Worm (Caenorhabditis elegans): ENCODE results near the gene T25D10.4.

T25D10.4 gene

DNA sequence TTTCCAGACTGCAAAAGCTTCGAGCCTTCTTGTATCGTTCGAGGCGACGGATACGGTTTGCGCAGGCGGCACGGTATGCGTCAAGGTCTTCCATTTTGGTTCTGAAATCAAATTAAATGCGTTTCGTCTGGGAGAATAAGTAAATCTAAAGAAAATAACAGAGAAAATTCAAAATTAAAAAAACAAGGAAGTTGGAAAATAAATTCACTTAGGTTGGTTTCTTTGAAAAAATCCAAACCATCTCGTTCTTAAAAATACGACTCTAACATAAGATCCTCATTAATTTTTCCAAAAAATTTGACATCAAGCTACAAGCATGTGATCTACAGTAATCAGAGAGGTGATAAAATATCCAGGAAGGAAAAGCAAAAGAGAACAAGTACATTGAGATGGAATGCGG lies at the start of gene T25D10.4:
TSS of gene T25D10.4 (minus strand) at position 101 of the 400 bp plus-strand sequence.
- TF ChIP-seq lin-13 (GFP tag; optimal IDR thresholded peaks at IDR 0.05) (no peak), fos-1 (tag; optimal IDR thresholded peaks at IDR 0.05) (no peak), F13H6.1 (tag; optimal IDR thresholded peaks at IDR 0.05) (no peak), ceh-16 (tag; optimal IDR thresholded peaks at IDR 0.05) (no peak), snpc-4 (tag; optimal IDR thresholded peaks at IDR 0.05) (no peak), nhr-11 (tag; optimal IDR thresholded peaks at IDR 0.05) (no peak), nhr-6 (tag; optimal IDR thresholded peaks at IDR 0.05) (no peak), elt-3 (tag; optimal IDR thresholded peaks at IDR 0.05) (no peak), nhr-23 (tag; optimal IDR thresholded peaks at IDR 0.05) (no peak), lsy-2 (tag; optimal IDR thresholded peaks at IDR 0.05) (no peak), ztf-1 (GFP tag; conservative IDR thresholded peaks at IDR 0.05) (no peak), crh-2 (tag; optimal IDR thresholded peaks at IDR 0.05) (no peak)

DNA sequence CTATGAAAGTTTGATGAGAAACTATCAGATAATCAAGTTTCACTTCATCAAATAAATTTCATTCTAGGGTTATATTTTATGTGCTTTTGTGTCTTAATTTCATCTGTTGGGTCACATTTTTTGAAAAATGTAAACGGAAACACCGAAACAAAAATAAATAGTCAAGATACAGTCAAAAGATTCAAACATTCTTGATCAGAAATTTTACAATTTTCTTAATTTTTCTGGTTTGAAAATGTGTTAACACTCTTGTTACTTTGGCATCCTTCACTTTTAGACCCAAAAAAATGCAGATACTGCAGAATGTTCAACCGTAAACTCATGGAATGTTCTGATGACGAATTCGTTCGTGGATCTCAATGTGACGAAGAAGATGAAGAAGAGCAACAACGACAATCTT lies 44.6 kb upstream of the T25D10.4 start, which contains the start of gene aptf-1:
TSS of gene aptf-1 (plus strand) at position 301 of the 400 bp plus-strand sequence.
- no peak for TF ChIP-seq C34F6.9 (tag; optimal IDR thresholded peaks at IDR 0.05)
- no peak for TF ChIP-seq gmeb-1 (tag; optimal IDR thresholded peaks at IDR 0.05)
- no peak for TF ChIP-seq crh-2 (tag; optimal IDR thresholded peaks at IDR 0.05)
- no peak for TF ChIP-seq ama-1 (optimal IDR thresholded peaks at IDR 0.05)
- no peak for TF ChIP-seq nhr-11 (tag; optimal IDR thresholded peaks at IDR 0.05)
- no peak for TF ChIP-seq zag-1 (tag; optimal IDR thresholded peaks at IDR 0.05)
- no peak for TF ChIP-seq nhr-12 (tag; optimal IDR thresholded peaks at IDR 0.05)
- TF ChIP-seq nhr-77 (tag; optimal IDR thresholded peaks at IDR 0.05) = no peak
- TF ChIP-seq nhr-23 (tag; optimal IDR thresholded peaks at IDR 0.05) = no peak
- TF ChIP-seq skn-1 (tag; optimal IDR thresholded peaks at IDR 0.05) = no peak
- TF ChIP-seq fos-1 (tag; optimal IDR thresholded peaks at IDR 0.05) = no peak
- TF ChIP-seq R02D3.7 (tag; optimal IDR thresholded peaks at IDR 0.05) = no peak

DNA sequence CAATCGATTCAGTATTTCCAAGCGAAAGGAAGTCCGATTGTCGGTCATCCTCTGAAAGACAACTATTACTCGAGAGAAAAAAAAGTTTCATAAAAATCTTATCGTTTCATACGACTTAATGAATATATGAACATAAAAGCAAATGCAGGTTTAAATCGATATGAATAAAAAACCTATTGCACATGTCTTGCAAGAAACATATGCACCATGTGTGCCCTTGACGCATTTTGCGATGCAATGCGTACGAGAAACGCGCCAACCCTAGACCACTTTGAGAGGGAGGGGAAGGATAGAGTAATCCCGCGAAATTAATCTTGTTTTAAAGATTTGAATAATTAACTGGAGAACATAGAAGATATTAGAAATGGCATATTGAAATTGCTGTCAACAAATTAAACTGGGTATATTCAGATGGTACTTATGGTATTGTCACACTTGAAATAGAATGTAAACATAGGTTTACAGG lies 43.3 kb upstream of the T25D10.4 start, which contains the start of gene atg-16.2:
TSS of gene atg-16.2 (minus strand) at position 51 of the 466 bp plus-strand sequence.
- TF ChIP-seq ztf-11 (tag; optimal IDR thresholded peaks at IDR 0.05) (no peak), ZK546.5 (tag; optimal IDR thresholded peaks at IDR 0.05) (no peak), alr-1 (tag; optimal IDR thresholded peaks at IDR 0.05) (no peak), mbf-1 (tag; optimal IDR thresholded peaks at IDR 0.05) (no peak), sma-3 (GFP tag; optimal IDR thresholded peaks at IDR 0.05) (no peak), nhr-10 (tag; optimal IDR thresholded peaks at IDR 0.05) (no peak), fos-1 (tag; optimal IDR thresholded peaks at IDR 0.05) (peak; percentile 8), ama-1 (optimal IDR thresholded peaks at IDR 0.05) (no peak), ztf-4 (tag; optimal IDR thresholded peaks at IDR 0.05) (no peak), blmp-1 (tag; optimal IDR thresholded peaks at IDR 0.05; ENCODE audit: insufficient read depth) (no peak), elt-1 (tag; optimal IDR thresholded peaks at IDR 0.05) (no peak), nhr-11 (tag; optimal IDR thresholded peaks at IDR 0.05) (no peak), lin-11 (tag; optimal IDR thresholded peaks at IDR 0.05) (peak; percentile 9), crh-2 (tag; optimal IDR thresholded peaks at IDR 0.05) (peak; percentile 44), nhr-129 (tag; optimal IDR thresholded peaks at IDR 0.05) (peak; percentile 79), mab-5 (tag; optimal IDR thresholded peaks at IDR 0.05) (peak; percentile 31), aly-2 (tag; optimal IDR thresholded peaks at IDR 0.05) (no peak), elt-3 (tag; optimal IDR thresholded peaks at IDR 0.05) (no peak), sma-9 (GFP tag; optimal IDR thresholded peaks at IDR 0.05) (peak; percentile 33), sma-9 (tag; optimal IDR thresholded peaks at IDR 0.05) (no peak), lin-39 (tag; optimal IDR thresholded peaks at IDR 0.05) (no peak), C34F6.9 (tag; optimal IDR thresholded peaks at IDR 0.05) (peak; percentile 78), unc-55 (GFP tag; optimal IDR thresholded peaks at IDR 0.05) (peak; percentile 74), unc-62 (GFP tag; optimal IDR thresholded peaks at IDR 0.05) (no peak), nhr-23 (tag; optimal IDR thresholded peaks at IDR 0.05) (no peak), nhr-237 (tag; optimal IDR thresholded peaks at IDR 0.05) (no peak), unc-39 (tag; optimal IDR thresholded peaks at IDR 0.05) (no peak), dmd-4 (tag; optimal IDR thresholded peaks at IDR 0.05) (no peak), egl-27 (tag; optimal IDR thresholded peaks at IDR 0.05) (no peak), zag-1 (tag; optimal IDR thresholded peaks at IDR 0.05) (no peak), ceh-82 (tag; optimal IDR thresholded peaks at IDR 0.05) (no peak), skn-1 (tag; optimal IDR thresholded peaks at IDR 0.05) (no peak), ztf-1 (GFP tag; conservative IDR thresholded peaks at IDR 0.05) (no peak), peb-1 (tag; optimal IDR thresholded peaks at IDR 0.05) (no peak), R02D3.7 (tag; optimal IDR thresholded peaks at IDR 0.05) (no peak), lin-13 (GFP tag; optimal IDR thresholded peaks at IDR 0.05) (peak; percentile 55), ceh-16 (tag; optimal IDR thresholded peaks at IDR 0.05) (no peak), Y55F3AM.14 (GFP tag; optimal IDR thresholded peaks at IDR 0.05) (no peak), F13H6.1 (tag; optimal IDR thresholded peaks at IDR 0.05) (peak; percentile 30), nhr-21 (tag; optimal IDR thresholded peaks at IDR 0.05) (peak; percentile 2), mdl-1 (tag; optimal IDR thresholded peaks at IDR 0.05) (no peak), gmeb-1 (tag; optimal IDR thresholded peaks at IDR 0.05) (no peak), lsy-2 (tag; optimal IDR thresholded peaks at IDR 0.05) (peak in 1 of 2 experiments; percentile 76), nhr-12 (tag; optimal IDR thresholded peaks at IDR 0.05) (no peak), nhr-25 (tag; optimal IDR thresholded peaks at IDR 0.05) (no peak), sem-4 (tag; optimal IDR thresholded peaks at IDR 0.05) (no peak)
